Worm (Caenorhabditis elegans) whole organism, late embryonic: Measurements from ENCODE around the gene T27C5.12.
"Not testable (repeated sequence)": the region's sequence is repeated elsewhere in the genome, so short reads cannot be mapped to it uniquely, and the experiment has no call there.

ENCODE experiments used
- ceh-6 ChIP-seq: fragments of 200-800 bp; sonication (Bioruptor generic); optimal IDR thresholded peaks from 2 replicates; lab custom pipeline; 2018; ENCODE audit warnings: mild to moderate bottlenecking, missing genetic modification characterization, missing compliant biosample characterization
- elt-2 ChIP-seq: sonication (generic microtip); optimal IDR thresholded peaks from 2 replicates; lab custom pipeline; 2016; ENCODE audit warnings: missing genetic modification reagents, missing genetic modification characterization, missing compliant biosample characterization
- fkh-10 ChIP-seq: fragments of 150-350 bp; optimal IDR thresholded peaks from 2 replicates; lab custom pipeline; 2014; ENCODE audit warnings: missing biosample characterization, missing genetic modification reagents, missing genetic modification characterization
- hlh-15 ChIP-seq: sonication (generic microtip); optimal IDR thresholded peaks from 2 replicates; lab custom pipeline; 2016; ENCODE audit warnings: missing genetic modification characterization, missing compliant biosample characterization
- hlh-30 ChIP-seq: sonication (generic microtip); optimal IDR thresholded peaks from 2 replicates; lab custom pipeline; 2017; ENCODE audit warnings: antibody characterized with exemption, missing genetic modification characterization, missing compliant biosample characterization; ENCODE audit not compliant: insufficient read depth
- hlh-8 ChIP-seq: sonication (generic microtip); optimal IDR thresholded peaks from 2 replicates; lab custom pipeline; 2016; ENCODE audit warnings: missing genotype, missing genetic modification characterization, missing compliant biosample characterization
- madf-2 ChIP-seq: sonication (generic microtip); optimal IDR thresholded peaks from 2 replicates; lab custom pipeline; 2017; ENCODE audit warnings: missing genetic modification characterization, missing compliant biosample characterization
- nfya-1 ChIP-seq: sonication (generic microtip); optimal IDR thresholded peaks from 2 replicates; lab custom pipeline; 2017; ENCODE audit warnings: missing genetic modification characterization, mild to moderate bottlenecking, missing compliant biosample characterization, antibody characterized with exemption, moderate library complexity
- nhr-11 ChIP-seq: fragments of 150-350 bp; optimal IDR thresholded peaks from 2 replicates; lab custom pipeline; 2014; ENCODE audit warnings: missing biosample characterization, missing genetic modification characterization
- pha-4 ChIP-seq: fragments of 150-350 bp; optimal IDR thresholded peaks from 2 replicates; lab custom pipeline; 2018; ENCODE audit warnings: missing biosample characterization, missing genetic modification reagents, missing genetic modification characterization
- pqm-1 ChIP-seq: sonication (generic microtip); optimal IDR thresholded peaks from 2 replicates; lab custom pipeline; 2016; ENCODE audit warnings: missing genetic modification characterization, missing compliant biosample characterization
- ref-2 ChIP-seq: sonication (generic microtip); optimal IDR thresholded peaks from 2 replicates; lab custom pipeline; 2016; ENCODE audit warnings: missing genetic modification characterization, missing compliant biosample characterization
- sox-2 ChIP-seq: fragments of 200-800 bp; sonication (Bioruptor generic); IDR thresholded peaks from 2 replicates; pipeline ENCODE4 v1.3.6; 2022; ENCODE audit warnings: missing genetic modification reagents, missing genetic modification characterization, missing compliant biosample characterization

DNA sequence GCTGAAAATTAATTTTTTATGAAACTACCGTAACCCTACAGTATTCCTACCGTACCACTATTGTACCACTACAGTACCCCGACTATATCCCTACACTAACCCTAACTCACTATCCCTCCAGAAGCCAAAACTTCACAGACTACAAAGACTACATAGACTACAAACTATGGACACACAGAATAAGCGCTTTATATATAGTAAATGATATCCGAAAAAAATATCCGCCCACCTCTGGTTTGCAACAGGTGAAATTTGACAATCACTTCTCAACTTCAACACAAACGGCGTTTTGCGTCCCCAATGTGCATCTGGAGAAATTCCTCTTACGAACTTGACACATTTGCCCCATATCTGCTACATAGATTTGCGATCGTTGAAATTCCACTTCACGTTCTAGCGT, 5.1 kb upstream of the T27C5.12 start, which contains the start of gene srh-132:
- TF ChIP-seq nhr-11 (tag; lab: Kevin White, UChicago); hlh-15; nfya-1 (tag; lab: Kevin White, UChicago); hlh-30 (tag; lab: Kevin White, UChicago); pha-4 (tag; lab: Kevin White, UChicago); madf-2; ceh-6; fkh-10; ref-2; hlh-8 (tag; lab: Kevin White, UChicago); elt-2 (tag; lab: Kevin White, UChicago); pqm-1 (tag; lab: Kevin White, UChicago); sox-2: not testable (repeated sequence)
